Fruit fly (Drosophila melanogaster): Measurements from ENCODE around the gene Srp72.

The Srp72 gene

DNA sequence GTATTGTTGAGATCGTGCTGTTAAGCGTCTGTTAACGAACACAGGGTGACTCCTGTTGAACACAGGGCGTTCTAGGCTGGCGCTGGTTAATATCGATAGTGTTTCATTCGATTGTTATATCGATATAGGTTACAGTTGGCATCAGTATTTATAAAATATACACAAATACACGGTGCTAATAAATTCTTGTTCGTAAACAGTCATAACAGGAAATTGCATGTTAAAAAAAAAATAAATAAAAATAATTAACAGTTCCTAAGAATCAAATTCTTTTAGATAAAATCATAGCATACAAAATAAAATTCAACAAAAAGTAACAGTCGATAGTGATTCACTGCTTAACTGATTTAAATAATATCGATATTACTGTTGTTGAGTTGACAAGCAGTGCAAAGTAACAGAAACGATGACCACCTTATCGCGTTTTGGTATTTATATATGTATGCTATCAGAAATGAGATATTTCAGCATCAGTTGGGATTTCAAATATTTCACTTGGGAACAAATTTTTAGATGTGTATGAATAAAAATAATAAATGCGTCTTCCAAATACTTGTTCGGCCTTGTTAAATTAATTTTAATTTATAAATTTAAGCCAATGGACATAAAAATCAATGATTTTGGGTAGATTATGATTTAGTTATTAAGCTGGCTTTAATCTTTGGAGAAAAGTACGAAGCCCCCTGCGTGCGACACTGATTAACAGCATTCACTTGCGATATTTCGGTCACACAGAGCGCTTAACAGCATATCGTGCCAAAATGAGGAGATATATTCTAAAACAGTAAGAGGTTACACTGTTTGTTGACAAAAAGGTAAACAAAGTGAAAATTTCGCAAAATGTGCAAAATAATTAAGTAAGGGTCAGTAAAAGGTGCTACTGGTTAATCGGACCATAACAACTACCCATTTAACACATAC, 46.4 kb downstream of the Srp72 start, which contains the start of the genes Pi3K92E and Lrrk:
Gene Pi3K92E, minus strand, starts transcription at position 59 of the 921 bp plus-strand sequence.
Gene Lrrk, plus strand, starts transcription at position 807 of the 921 bp plus-strand sequence.
- TF ChIP-seq CG1620 (GFP tag; optimal IDR thresholded peaks at IDR 0.05) = peak; percentile 51
- TF ChIP-seq bab1 (GFP tag; optimal IDR thresholded peaks at IDR 0.05) = peak; percentile 77
- TF ChIP-seq Crg-1 (GFP tag; optimal IDR thresholded peaks at IDR 0.05) = peak; percentile 44
- no peak for TF ChIP-seq CG33017 (tag; optimal IDR thresholded peaks at IDR 0.05)
- peak; percentile 11 for TF ChIP-seq kay (GFP tag; ENCODE audit: borderline replicate concordance)
- no peak for TF ChIP-seq Mnt (GFP tag; optimal IDR thresholded peaks at IDR 0.05)

dm6 chr3R:20635735-20636134, 47.2 kb downstream of the Srp72 start:
- TF ChIP-seq ovo (GFP tag; optimal IDR thresholded peaks at IDR 0.05) = no peak
- no peak for TF ChIP-seq CG12768 (GFP tag; optimal IDR thresholded peaks at IDR 0.05)
- no peak for TF ChIP-seq tj (GFP tag; optimal IDR thresholded peaks at IDR 0.05)

All from whole organism, adult.